Worm (Caenorhabditis elegans) whole organism, L4/young adult: ENCODE measurements around the gene fax-1.

ENCODE experiments used
- W03F9.2 ChIP-seq: fragments of 150-350 bp; optimal IDR thresholded peaks from 2 replicates; lab custom pipeline; 2014; ENCODE audit warnings: missing biosample characterization, missing genetic modification characterization
- dao-5 ChIP-seq: sonication (generic microtip); optimal IDR thresholded peaks from 2 replicates; lab custom pipeline; 2016; ENCODE audit warnings: missing genotype, missing genetic modification characterization, moderate library complexity, missing compliant biosample characterization
- him-1 ChIP-seq: sonication (generic microtip); optimal IDR thresholded peaks from 2 replicates; lab custom pipeline; 2016; ENCODE audit warnings: missing genotype, missing genetic modification reagents, missing genetic modification characterization, missing compliant biosample characterization

fax-1 gene

DNA sequence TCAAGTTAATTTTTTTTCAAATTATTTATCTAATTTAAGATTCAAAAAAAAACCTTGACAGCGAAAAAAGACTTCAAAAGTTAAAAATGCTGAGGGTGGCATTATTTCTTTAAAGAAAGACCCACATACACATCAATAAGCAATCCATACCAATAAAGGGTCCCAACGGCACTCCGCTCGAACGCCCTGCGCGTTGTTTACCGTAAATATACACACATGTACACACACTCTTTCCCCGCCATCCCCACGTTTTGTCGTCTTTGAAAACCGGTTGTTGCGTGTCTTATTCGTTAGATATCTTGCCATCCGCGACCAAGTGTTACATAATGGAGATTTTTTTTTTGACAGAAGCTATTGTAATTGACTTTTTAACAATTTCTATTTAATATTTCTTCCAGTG is 39.6 kb downstream of the fax-1 start, which contains the start of gene gcc-1:
gcc-1 (plus strand) TSS at position 399 of the 400 bp plus-strand sequence.
- no peak for TF ChIP-seq W03F9.2 (tag; lab: Kevin White, UChicago)
- TF ChIP-seq him-1 = no peak
- no peak for TF ChIP-seq dao-5 (tag; lab: Kevin White, UChicago)

DNA sequence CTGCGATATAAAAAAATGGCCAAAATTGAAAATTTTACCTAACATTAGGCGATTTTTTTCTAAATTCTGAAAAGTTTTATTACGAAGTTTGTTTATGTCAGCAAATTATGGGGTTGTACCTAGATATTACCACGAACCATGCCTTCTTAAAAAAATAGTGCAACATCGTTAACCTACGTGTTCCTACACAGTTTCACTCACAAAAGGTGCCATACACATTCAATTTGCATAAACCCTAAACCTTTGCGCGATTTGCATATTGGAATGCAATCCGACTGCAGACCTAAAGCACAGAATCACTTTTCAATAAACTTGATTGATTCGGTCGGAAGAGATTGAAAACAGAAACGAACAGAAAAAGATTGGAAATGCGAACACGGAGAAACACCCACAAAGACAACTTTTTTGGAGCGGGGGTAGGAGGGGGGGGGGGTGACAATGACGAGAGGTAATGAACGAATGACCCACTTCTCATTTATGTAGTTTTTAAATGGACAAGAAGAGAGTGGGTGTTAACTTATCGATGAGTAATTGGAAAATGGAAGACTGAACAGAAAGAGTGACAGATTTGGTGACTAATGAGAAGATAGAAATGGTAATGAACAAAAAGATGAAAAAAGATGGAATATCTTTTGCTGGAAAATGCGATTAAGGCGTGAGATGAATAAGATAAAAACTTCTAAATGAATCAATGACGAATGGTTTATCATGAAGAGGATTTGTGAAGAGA is 42.9 kb downstream of the fax-1 start:
- TF ChIP-seq dao-5 (tag; lab: Kevin White, UChicago) (no peak), him-1 (no peak), W03F9.2 (tag; lab: Kevin White, UChicago) (no peak)

DNA sequence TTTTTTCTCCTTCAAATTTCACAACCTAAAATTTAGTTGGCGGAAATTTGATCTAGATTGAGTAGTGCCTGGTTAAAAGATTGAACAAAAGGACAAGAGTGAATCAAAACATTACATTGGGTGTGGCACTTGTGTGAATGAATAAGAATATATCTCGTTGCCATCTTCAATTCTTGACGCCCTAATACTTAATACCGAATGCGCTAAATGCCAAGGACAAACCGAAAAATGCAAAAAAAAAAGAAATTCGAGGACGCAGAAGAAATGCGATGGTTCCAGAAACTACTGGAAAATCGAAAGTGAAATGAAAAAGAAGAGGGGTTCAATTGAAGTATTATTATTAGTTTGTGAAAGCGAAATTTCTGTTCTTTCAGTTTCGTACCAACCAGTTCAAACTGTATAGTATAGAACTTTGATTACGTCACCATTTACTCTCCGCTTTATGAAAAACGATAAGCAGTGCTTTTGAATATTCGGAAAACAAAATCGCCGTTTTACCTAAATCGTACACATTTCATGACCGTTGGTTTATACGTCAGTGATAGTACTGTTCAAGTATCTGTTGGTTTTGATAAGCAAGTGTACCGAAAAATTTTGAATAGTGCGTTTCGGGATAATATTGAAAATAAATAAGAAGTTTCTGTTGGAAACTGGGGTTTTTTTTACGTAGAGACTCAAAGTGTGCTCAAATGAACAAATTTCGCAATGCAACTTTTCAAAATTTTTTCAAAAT is 43.9 kb downstream of the fax-1 start:
- TF ChIP-seq dao-5 (tag; lab: Kevin White, UChicago) = no peak
- TF ChIP-seq W03F9.2 (tag; lab: Kevin White, UChicago) = no peak
- no peak for TF ChIP-seq him-1

DNA sequence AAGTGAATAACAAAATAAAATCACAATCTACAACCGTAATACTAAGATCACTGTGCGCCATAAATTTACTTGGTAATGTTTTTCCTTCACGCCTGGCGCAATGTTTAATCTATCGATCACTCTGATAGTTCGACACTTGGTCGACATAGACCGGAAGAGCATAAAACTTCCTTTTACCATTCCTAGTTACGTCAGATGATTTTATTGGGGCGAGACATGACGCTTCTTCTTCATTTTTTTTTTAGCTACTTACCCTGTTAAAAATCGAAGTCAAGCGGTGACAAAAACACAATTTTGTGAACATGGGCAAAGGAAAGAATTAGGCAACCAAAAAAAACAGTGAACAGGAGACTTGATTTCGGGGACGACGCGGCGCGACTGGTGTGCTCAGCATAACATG is 44.6 kb downstream of the fax-1 start:
- no peak for TF ChIP-seq dao-5 (tag; lab: Kevin White, UChicago)
- TF ChIP-seq him-1 = no peak
- no peak for TF ChIP-seq W03F9.2 (tag; lab: Kevin White, UChicago)

DNA sequence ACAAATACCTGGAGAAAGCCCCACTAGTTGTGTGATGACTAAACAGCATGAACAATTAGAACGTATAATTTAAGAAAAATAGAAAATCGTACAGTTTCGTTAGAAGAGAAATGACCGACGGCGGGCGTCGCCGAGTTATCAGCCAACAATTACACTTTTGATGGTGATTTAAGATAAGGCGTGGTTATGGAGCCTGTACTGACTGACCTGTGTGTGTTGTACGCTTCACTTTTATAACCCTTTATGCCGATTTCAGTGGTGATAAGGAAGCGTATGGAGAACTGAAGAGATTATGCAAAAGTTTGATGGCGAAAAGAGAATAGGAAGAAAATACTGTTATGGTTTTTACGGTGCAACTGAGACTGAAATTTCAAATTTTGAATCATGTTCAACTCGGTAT is 46.0 kb downstream of the fax-1 start:
- TF ChIP-seq W03F9.2 (tag; lab: Kevin White, UChicago) (no peak), him-1 (no peak), dao-5 (tag; lab: Kevin White, UChicago) (no peak)

DNA sequence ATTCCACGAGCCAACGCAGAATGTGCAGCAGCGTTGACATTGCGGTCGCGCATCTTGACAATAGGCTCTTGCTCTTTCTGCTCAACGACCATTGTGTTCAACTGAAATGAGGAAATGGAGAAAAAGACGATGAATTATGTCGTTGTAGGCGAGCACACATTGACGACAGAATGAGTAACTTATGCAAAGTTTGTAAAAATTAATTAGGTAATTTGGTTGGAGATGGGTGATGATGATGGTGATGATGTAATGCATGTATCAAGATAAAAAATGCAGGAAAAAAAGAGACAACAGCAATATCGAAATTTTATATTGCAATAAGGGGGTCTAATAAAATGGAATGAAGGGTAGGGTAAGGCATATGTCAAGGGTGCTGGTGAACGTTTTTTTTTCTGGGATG is 46.8 kb downstream of the fax-1 start, which contains the start of gene bbln-1:
bbln-1 (minus strand) TSS at position 101 of the 400 bp plus-strand sequence.
- TF ChIP-seq W03F9.2 (tag; lab: Kevin White, UChicago) (no peak), him-1 (no peak), dao-5 (tag; lab: Kevin White, UChicago) (no peak)
